Fruit fly (Drosophila melanogaster): ENCODE measurements around the gene Rpt2.

Gene Rpt2

dm6 chr3R:23958091-23958838 is 26.9 kb upstream of the Rpt2 start, which contains the start of the genes GluProRS and AP-1sigma (continued):
- TF ChIP-seq crol (GFP tag; IDR thresholded peaks at IDR 0.05), result peak; percentile 66
- TF ChIP-seq CG17612 (GFP tag; IDR thresholded peaks at IDR 0.05), result peak; percentile 84
- TF ChIP-seq CG9437 (GFP tag; optimal IDR thresholded peaks at IDR 0.05), result peak; percentile 72
- peak; percentile 97 for TF ChIP-seq CG14441 (GFP tag; IDR thresholded peaks at IDR 0.05)
- peak; percentile 78 for TF ChIP-seq trh (GFP tag; optimal IDR thresholded peaks at IDR 0.05)
- TF ChIP-seq ems (GFP tag; optimal IDR thresholded peaks at IDR 0.05), result peak; percentile 87
- peak; percentile 69 for TF ChIP-seq CG8089 (GFP tag; optimal IDR thresholded peaks at IDR 0.05)
- peak; percentile 82 for TF ChIP-seq Nf-YC (tag; optimal IDR thresholded peaks at IDR 0.05)
- TF ChIP-seq Spps (tag; optimal IDR thresholded peaks at IDR 0.05), result peak; percentile 76
- TF ChIP-seq Dll (GFP tag; IDR thresholded peaks at IDR 0.05; ENCODE audit: partially characterized antibody), result peak; percentile 97
- TF ChIP-seq D19B (GFP tag; optimal IDR thresholded peaks at IDR 0.05), result peak; percentile 67
- no peak for TF ChIP-seq h (optimal IDR thresholded peaks at IDR 0.05)
- peak; percentile 88 for TF ChIP-seq CG18764 (GFP tag; optimal IDR thresholded peaks at IDR 0.05)
- TF ChIP-seq sqz (GFP tag; optimal IDR thresholded peaks at IDR 0.05), result peak; percentile 12
- TF ChIP-seq sr (GFP tag; IDR thresholded peaks at IDR 0.05), result peak; percentile 87
- peak; percentile 96 for TF ChIP-seq CG4617 (GFP tag; optimal IDR thresholded peaks at IDR 0.05; ENCODE audit: borderline replicate concordance)
- peak; percentile 38 for TF ChIP-seq ac (GFP tag; optimal IDR thresholded peaks at IDR 0.05)
- TF ChIP-seq zen2 (GFP tag; IDR thresholded peaks at IDR 0.05; ENCODE audit: partially characterized antibody), result peak; percentile 72; the same call in 1 of the 3 replicates
- TF ChIP-seq Kr (GFP tag; optimal IDR thresholded peaks at IDR 0.05), result no peak
- TF ChIP-seq Stat92E (GFP tag; optimal IDR thresholded peaks at IDR 0.05), result peak in 1 of 3 experiments; percentile 67
- peak; percentile 93 for TF ChIP-seq CG14860 (GFP tag; IDR thresholded peaks at IDR 0.05; ENCODE audit: partially characterized antibody)
- TF ChIP-seq scrt (GFP tag; optimal IDR thresholded peaks at IDR 0.05), result peak; percentile 77
- TF ChIP-seq wor (GFP tag; IDR thresholded peaks at IDR 0.05), result peak; percentile 93
- TF ChIP-seq Oaz (GFP tag; IDR thresholded peaks at IDR 0.05), result peak; percentile 93
- TF ChIP-seq dmrt11E (tag; optimal IDR thresholded peaks at IDR 0.05), result peak; percentile 89
- peak; percentile 39 for TF ChIP-seq BtbVII (GFP tag; optimal IDR thresholded peaks at IDR 0.05)
- peak; percentile 83 for TF ChIP-seq CG3407 (GFP tag; optimal IDR thresholded peaks at IDR 0.05)
- peak; percentile 95 for TF ChIP-seq gem (tag; optimal IDR thresholded peaks at IDR 0.05)
- TF ChIP-seq chn (GFP tag; optimal IDR thresholded peaks at IDR 0.05), result peak; percentile 90
- 0 out of 3 replicates have a peak, but pooled peaks have one; percentile 53 for TF ChIP-seq z (GFP tag; IDR thresholded peaks at IDR 0.05)
- TF ChIP-seq mirr (GFP tag; optimal IDR thresholded peaks at IDR 0.05), result peak; percentile 70
- TF ChIP-seq CG18011 (GFP tag; optimal IDR thresholded peaks at IDR 0.05), result peak; percentile 67
- TF ChIP-seq gsb-n (tag; optimal IDR thresholded peaks at IDR 0.05), result peak; percentile 87
- peak; percentile 73 for TF ChIP-seq CG11723 (GFP tag; optimal IDR thresholded peaks at IDR 0.05)
- TF ChIP-seq btn (GFP tag; optimal IDR thresholded peaks at IDR 0.05), result peak; percentile 42
- peak; percentile 92 for TF ChIP-seq CG4424 (GFP tag; optimal IDR thresholded peaks at IDR 0.05)
- peak; percentile 96 for TF ChIP-seq CG8765 (GFP tag; IDR thresholded peaks at IDR 0.05)
- TF ChIP-seq CG30020 (tag; optimal IDR thresholded peaks at IDR 0.05), result peak; percentile 74
- TF ChIP-seq CG30431 (GFP tag; optimal IDR thresholded peaks at IDR 0.05), result peak; percentile 88
- TF ChIP-seq twi (tag; optimal IDR thresholded peaks at IDR 0.05), result peak; percentile 83
- TF ChIP-seq crc (GFP tag; optimal IDR thresholded peaks at IDR 0.05), result peak; percentile 50
- peak; percentile 77 for TF ChIP-seq CG3838 (GFP tag; optimal IDR thresholded peaks at IDR 0.05)
- TF ChIP-seq dan (GFP tag; IDR thresholded peaks at IDR 0.05), result peak; percentile 93
- peak; percentile 79 for TF ChIP-seq ewg (GFP tag; optimal IDR thresholded peaks at IDR 0.05)
- TF ChIP-seq CG3995 (GFP tag; optimal IDR thresholded peaks at IDR 0.05), result peak; percentile 83
- TF ChIP-seq HHEX (GFP tag; optimal IDR thresholded peaks at IDR 0.05), result peak; percentile 74
- TF ChIP-seq CG16813 (GFP tag; IDR thresholded peaks at IDR 0.05; ENCODE audit: partially characterized antibody), result peak; percentile 97
- TF ChIP-seq ase (GFP tag; IDR thresholded peaks at IDR 0.05), result peak; percentile 94
- TF ChIP-seq CG15269 (tag; optimal IDR thresholded peaks at IDR 0.05), result peak; percentile 87

Data from whole organism, embryonic.